Fruit fly (Drosophila melanogaster) whole organism, embryonic: ENCODE measurements around the gene CG3918.

Source experiments
- Aef1 ChIP-seq: fragments of 200-800 bp; sonication (Bioruptor generic); IDR thresholded peaks from 3 replicates; pipeline ENCODE4 v1.3.6; 2022; ENCODE audit warnings: missing biosample characterization, missing genetic modification characterization
- BEAF-32 ChIP-seq: fragments of 200-800 bp; sonication (Bioruptor generic); optimal IDR thresholded peaks from 3 replicates; lab custom pipeline; 2017; ENCODE audit warnings: missing biosample characterization, missing genetic modification characterization, mild to moderate bottlenecking, moderate library complexity, missing genetic modification reagents
- Bgb ChIP-seq: fragments of 200-800 bp; sonication (Bioruptor generic); IDR thresholded peaks from 2 replicates; pipeline ENCODE4 v1.3.6; 2022; ENCODE audit warnings: missing biosample characterization, missing genetic modification characterization; ENCODE audit not compliant: partially characterized antibody
- CG1233 ChIP-seq: fragments of 200-800 bp; sonication (Bioruptor generic); optimal IDR thresholded peaks from 4 replicates; lab custom pipeline; 2018; ENCODE audit warnings: missing biosample characterization, mild to moderate bottlenecking, missing genetic modification characterization
- CG12744 ChIP-seq: fragments of 200-800 bp; sonication (Bioruptor generic); optimal IDR thresholded peaks from 2 replicates; lab custom pipeline; 2016; ENCODE audit warnings: missing biosample characterization, missing genetic modification characterization
- CG15514 ChIP-seq: fragments of 200-800 bp; sonication (Bioruptor generic); optimal IDR thresholded peaks from 3 replicates; lab custom pipeline; 2017; ENCODE audit warnings: missing biosample characterization, missing genetic modification characterization, mild to moderate bottlenecking, moderate library complexity, missing genetic modification reagents
- CG1603 ChIP-seq: fragments of 200-800 bp; sonication (Bioruptor generic); optimal IDR thresholded peaks from 2 replicates; lab custom pipeline; 2019; ENCODE audit warnings: missing biosample characterization, mild to moderate bottlenecking, missing genetic modification characterization, moderate library complexity
- CG17829 ChIP-seq: fragments of 200-800 bp; optimal IDR thresholded peaks from 2 replicates; lab custom pipeline; 2019; ENCODE audit warnings: missing biosample characterization, mild to moderate bottlenecking, missing genetic modification characterization, moderate library complexity
- CG18011 ChIP-seq: fragments of 200-800 bp; sonication (Bioruptor generic); optimal IDR thresholded peaks from 2 replicates; lab custom pipeline; 2017; ENCODE audit warnings: missing biosample characterization, missing genetic modification characterization, mild to moderate bottlenecking, moderate library complexity, missing genotype
- CG18619 ChIP-seq: fragments of 200-800 bp; sonication (Bioruptor generic); optimal IDR thresholded peaks from 3 replicates; lab custom pipeline; 2017; ENCODE audit warnings: missing biosample characterization, mild to moderate bottlenecking, missing genetic modification characterization
- CG2875 ChIP-seq: fragments of 200-800 bp; sonication (Bioruptor generic); optimal IDR thresholded peaks from 2 replicates; lab custom pipeline; 2017; ENCODE audit warnings: missing biosample characterization, mild to moderate bottlenecking, missing genetic modification characterization, missing genetic modification reagents
- CG4424 ChIP-seq: fragments of 200-800 bp; sonication (Bioruptor generic); optimal IDR thresholded peaks from 3 replicates; lab custom pipeline; 2016; ENCODE audit warnings: missing biosample characterization, missing genetic modification characterization
- CG6272 ChIP-seq: fragments of 200-800 bp; sonication (Bioruptor generic); IDR thresholded peaks from 2 replicates; pipeline ENCODE4 v1.3.6; 2022; ENCODE audit warnings: missing biosample characterization, missing genetic modification characterization
- CG6813 ChIP-seq: fragments of 200-800 bp; sonication (Bioruptor generic); optimal IDR thresholded peaks from 2 replicates; lab custom pipeline; 2017; ENCODE audit warnings: missing biosample characterization, missing genetic modification characterization, mild to moderate bottlenecking, moderate library complexity, missing genetic modification reagents
- CG6854 ChIP-seq: fragments of 200-800 bp; sonication (Bioruptor generic); optimal IDR thresholded peaks from 3 replicates; lab custom pipeline; 2017; ENCODE audit warnings: missing biosample characterization, mild to moderate bottlenecking, missing genetic modification characterization
- Camta ChIP-seq: fragments of 200-800 bp; sonication (Bioruptor generic); optimal IDR thresholded peaks from 2 replicates; lab custom pipeline; 2016; ENCODE audit warnings: missing biosample characterization, missing genetic modification characterization
- E2f2 ChIP-seq: fragments of 200-800 bp; sonication (Bioruptor generic); IDR thresholded peaks from 2 replicates; pipeline ENCODE4 v1.3.6; 2022; ENCODE audit warnings: missing biosample characterization, missing genetic modification characterization
- H2.0 ChIP-seq: fragments of 200-800 bp; sonication (Bioruptor generic); IDR thresholded peaks from 2 replicates; pipeline ENCODE4 v1.3.6; 2022; ENCODE audit warnings: missing biosample characterization, missing genetic modification characterization
- Hand ChIP-seq: fragments of 200-800 bp; sonication (Bioruptor generic); optimal IDR thresholded peaks from 2 replicates; lab custom pipeline; 2017; ENCODE audit warnings: mild to moderate bottlenecking, missing biosample characterization, missing genetic modification reagents, missing genetic modification characterization
- Hmx ChIP-seq: fragments of 200-800 bp; sonication (Bioruptor generic); optimal IDR thresholded peaks from 2 replicates; lab custom pipeline; 2016; ENCODE audit warnings: missing biosample characterization, missing genetic modification characterization
- Jarid2 ChIP-seq: fragments of 200-800 bp; sonication (Bioruptor generic); optimal IDR thresholded peaks from 3 replicates; lab custom pipeline; 2017; ENCODE audit warnings: mild to moderate bottlenecking, missing biosample characterization, missing genetic modification reagents, missing genetic modification characterization
- PHDP ChIP-seq: fragments of 200-800 bp; sonication (Bioruptor generic); optimal IDR thresholded peaks from 3 replicates; lab custom pipeline; 2018; ENCODE audit warnings: missing biosample characterization, mild to moderate bottlenecking, missing genetic modification characterization, moderate library complexity
- Scr ChIP-seq: fragments of 200-800 bp; sonication (Bioruptor generic); IDR thresholded peaks from 2 replicates; pipeline ENCODE4 v1.3.6; 2022; ENCODE audit warnings: missing biosample characterization, missing genetic modification characterization; ENCODE audit not compliant: partially characterized antibody
- Six4 ChIP-seq: fragments of 200-800 bp; sonication (Bioruptor generic); optimal IDR thresholded peaks from 2 replicates; lab custom pipeline; 2016; ENCODE audit warnings: missing biosample characterization, missing genetic modification characterization
- Sox102F ChIP-seq: fragments of 200-800 bp; sonication (Bioruptor generic); optimal IDR thresholded peaks from 2 replicates; lab custom pipeline; 2018; ENCODE audit warnings: missing biosample characterization, mild to moderate bottlenecking, missing genetic modification characterization, moderate library complexity
- Sry-δ ChIP-seq: fragments of 200-800 bp; sonication (Bioruptor generic); optimal IDR thresholded peaks from 2 replicates; lab custom pipeline; 2016; ENCODE audit warnings: missing biosample characterization, missing genetic modification characterization
- Xbp1 ChIP-seq: fragments of 200-800 bp; sonication (Bioruptor generic); optimal IDR thresholded peaks from 3 replicates; lab custom pipeline; 2016; ENCODE audit warnings: missing biosample characterization, mild to moderate bottlenecking, missing genetic modification characterization
- br ChIP-seq: fragments of >200 bp; optimal IDR thresholded peaks from 2 replicates; lab custom pipeline; 2017
- cwo ChIP-seq: fragments of 200-800 bp; sonication (Bioruptor generic); optimal IDR thresholded peaks from 3 replicates; lab custom pipeline; 2017; ENCODE audit warnings: missing biosample characterization, missing genetic modification characterization, mild to moderate bottlenecking, moderate library complexity, missing genetic modification reagents
- danr ChIP-seq: fragments of 200-800 bp; sonication (Bioruptor generic); IDR thresholded peaks from 2 replicates; pipeline ENCODE4 v1.3.6; 2022; ENCODE audit warnings: missing biosample characterization, missing genetic modification characterization
- eve ChIP-seq, 2 experiments: fragments of >200 bp; optimal IDR thresholded peaks; 2 replicates each; lab custom pipeline; 2017; ENCODE audit warnings: missing biosample characterization in 2 of 2, missing genetic modification characterization in 2 of 2
- fd102C ChIP-seq: fragments of 200-800 bp; sonication (Bioruptor generic); optimal IDR thresholded peaks from 2 replicates; lab custom pipeline; 2018; ENCODE audit warnings: missing biosample characterization, mild to moderate bottlenecking, missing genetic modification characterization, moderate library complexity
- h ChIP-seq: fragments of >200 bp; optimal IDR thresholded peaks from 2 replicates; lab custom pipeline; 2017
- hkb ChIP-seq, 2 experiments: fragments of 200-800 bp in 1 of 2; fragments of >200 bp in 1 of 2; sonication (Bioruptor generic) in 1 of 2; IDR thresholded peaks in 1 of 2; optimal IDR thresholded peaks in 1 of 2; 2 replicates each; pipeline versions ENCODE4 v1.3.6 to Lab custom; 2017 to 2022; ENCODE audit warnings: missing biosample characterization in 1 of 2, missing genetic modification characterization in 1 of 2
- insv ChIP-seq, 2 experiments: fragments of 200-800 bp; sonication (Bioruptor generic); optimal IDR thresholded peaks; 3 replicates each; lab custom pipeline; 2016 to 2018; ENCODE audit warnings: missing biosample characterization in 2 of 2, missing genetic modification characterization in 2 of 2
- lab ChIP-seq: fragments of 200-800 bp; sonication (Bioruptor generic); optimal IDR thresholded peaks from 3 replicates; lab custom pipeline; 2017; ENCODE audit warnings: missing biosample characterization, missing genetic modification characterization, mild to moderate bottlenecking, moderate library complexity, missing genetic modification reagents
- mld ChIP-seq: fragments of 200-800 bp; sonication (Bioruptor generic); IDR thresholded peaks from 3 replicates; pipeline ENCODE4 v1.3.6; 2022; ENCODE audit warnings: missing biosample characterization, missing genetic modification characterization; ENCODE audit not compliant: partially characterized antibody
- org-1 ChIP-seq: fragments of 200-800 bp; sonication (Bioruptor generic); optimal IDR thresholded peaks from 2 replicates; lab custom pipeline; 2017; ENCODE audit warnings: missing biosample characterization, missing genetic modification characterization
- psq ChIP-seq: fragments of 200-800 bp; sonication (Bioruptor generic); optimal IDR thresholded peaks from 2 replicates; lab custom pipeline; 2017; ENCODE audit warnings: missing biosample characterization, missing genetic modification characterization
- pum ChIP-seq: fragments of 200-800 bp; sonication (Bioruptor generic); optimal IDR thresholded peaks from 2 replicates; lab custom pipeline; 2016; ENCODE audit warnings: missing biosample characterization, missing genetic modification characterization
- row ChIP-seq: fragments of 200-800 bp; sonication (Bioruptor generic); IDR thresholded peaks from 3 replicates; pipeline ENCODE4 v1.3.6; 2022; ENCODE audit warnings: missing biosample characterization, missing genetic modification characterization
- sim ChIP-seq: fragments of 200-800 bp; sonication (Bioruptor generic); IDR thresholded peaks from 2 replicates; pipeline ENCODE4 v1.3.6; 2022; ENCODE audit warnings: missing biosample characterization, missing genetic modification characterization
- stwl ChIP-seq: fragments of 200-800 bp; sonication (Bioruptor generic); optimal IDR thresholded peaks from 3 replicates; lab custom pipeline; 2018; ENCODE audit warnings: missing biosample characterization, mild to moderate bottlenecking, missing genetic modification characterization, moderate library complexity
- sug ChIP-seq: fragments of 200-800 bp; optimal IDR thresholded peaks from 2 replicates; lab custom pipeline; 2019; ENCODE audit warnings: missing biosample characterization, mild to moderate bottlenecking, missing genetic modification characterization, moderate library complexity
- tgo ChIP-seq: fragments of 200-800 bp; sonication (Bioruptor generic); IDR thresholded peaks from 3 replicates; pipeline ENCODE4 v1.3.6; 2022; ENCODE audit warnings: missing biosample characterization, missing genetic modification characterization
- trh ChIP-seq: fragments of 200-800 bp; sonication (Bioruptor generic); optimal IDR thresholded peaks from 2 replicates; lab custom pipeline; 2016; ENCODE audit warnings: missing biosample characterization, missing genetic modification characterization
- vfl ChIP-seq: fragments of 200-800 bp; sonication (Bioruptor generic); optimal IDR thresholded peaks from 2 replicates; lab custom pipeline; 2016; ENCODE audit warnings: missing biosample characterization, missing genetic modification characterization
- vvl ChIP-seq: fragments of 200-800 bp; sonication (Bioruptor generic); IDR thresholded peaks from 2 replicates; pipeline ENCODE4 v1.3.6; 2022; ENCODE audit warnings: missing biosample characterization, missing genetic modification characterization
- wdn ChIP-seq: fragments of 200-800 bp; sonication (Bioruptor generic); IDR thresholded peaks from 2 replicates; pipeline ENCODE4 v1.3.6; 2022; ENCODE audit warnings: missing biosample characterization, missing genetic modification characterization
- zen2 ChIP-seq: fragments of 200-800 bp; sonication (Bioruptor generic); IDR thresholded peaks from 3 replicates; pipeline ENCODE4 v1.3.6; 2022; ENCODE audit warnings: missing biosample characterization, missing genetic modification characterization; ENCODE audit not compliant: partially characterized antibody
- zfh1 ChIP-seq: fragments of 200-800 bp; sonication (Bioruptor generic); IDR thresholded peaks from 3 replicates; pipeline ENCODE4 v1.3.6; 2022; ENCODE audit warnings: missing biosample characterization, missing genetic modification characterization

CG3918 gene

DNA sequence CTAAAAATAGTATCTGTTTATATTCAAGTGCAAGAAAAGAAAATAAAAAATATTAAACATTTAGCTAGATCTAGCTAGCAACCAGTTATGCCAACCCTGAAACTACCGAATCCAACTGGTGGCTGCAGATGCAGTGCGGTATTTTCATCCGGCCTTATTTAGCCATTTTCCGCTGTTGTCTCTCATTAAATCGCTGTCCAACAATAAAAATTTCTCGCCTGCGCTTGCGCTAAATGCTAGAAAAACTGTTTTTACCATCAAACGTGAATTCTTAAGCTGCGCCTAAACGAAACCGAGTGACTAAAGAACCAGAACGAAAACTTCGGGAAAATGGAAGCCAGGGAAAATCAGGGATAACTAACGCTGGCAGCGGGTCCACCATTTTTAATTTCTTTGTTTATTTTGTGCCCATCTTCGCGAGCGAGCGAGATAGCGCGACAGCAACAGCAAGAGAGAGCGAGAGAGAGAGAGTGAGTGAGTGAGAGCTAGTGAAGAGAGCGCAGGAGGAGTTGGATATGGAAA is 9.6 kb downstream of the CG3918 start, which contains the start of gene dx (continued):
- TF ChIP-seq CG18619 (GFP tag; lab: Kevin White, UChicago) (no peak), Six4 (GFP tag; lab: Kevin White, UChicago) (no peak), Camta (GFP tag; lab: Kevin White, UChicago) (no peak), Bgb (GFP tag; lab: Robert Waterston, UW) (no peak), vvl (GFP tag; lab: Robert Waterston, UW) (no peak), tgo (0 out of 3 replicates have a peak, but pooled peaks have one; percentile 15), Sry-δ (no peak), PHDP (tag; lab: Kevin White, UChicago) (no peak), fd102C (GFP tag; lab: Kevin White, UChicago) (no peak), lab (no peak), CG6854 (no peak), vfl (GFP tag; lab: Kevin White, UChicago) (no peak), BEAF-32 (GFP tag; lab: Kevin White, UChicago) (no peak), zfh1 (GFP tag; lab: Robert Waterston, UW) (no peak), psq (GFP tag; lab: Kevin White, UChicago) (peak; percentile 74), CG6272 (GFP tag; lab: Robert Waterston, UW) (no peak), CG15514 (GFP tag; lab: Kevin White, UChicago) (no peak), CG17829 (tag; lab: Kevin White, UChicago) (no peak), Xbp1 (no peak), danr (GFP tag; lab: Robert Waterston, UW) (no peak), h (lab: Kevin White, UChicago) (no peak), H2.0 (no peak), CG6813 (GFP tag; lab: Kevin White, UChicago) (no peak), stwl (tag; lab: Kevin White, UChicago) (no peak), Aef1 (GFP tag; lab: Robert Waterston, UW) (no peak), CG1603 (no peak), CG2875 (GFP tag; lab: Kevin White, UChicago) (no peak), CG18011 (no peak), hkb (optimal IDR thresholded peaks at IDR 0.05; lab: Kevin White, UChicago) (no peak), hkb (GFP tag; IDR thresholded peaks at IDR 0.05; lab: Robert Waterston, UW) (no peak), zen2 (GFP tag; lab: Robert Waterston, UW) (no peak), CG4424 (GFP tag; lab: Kevin White, UChicago) (no peak), Scr (GFP tag; lab: Robert Waterston, UW) (no peak), insv (GFP tag; optimal IDR thresholded peaks at IDR 0.05; lab: Kevin White, UChicago) (no peak), CG12744 (GFP tag; lab: Kevin White, UChicago) (no peak), Jarid2 (GFP tag; lab: Kevin White, UChicago) (no peak), sug (no peak), trh (GFP tag; lab: Kevin White, UChicago) (no peak), Hmx (GFP tag; lab: Kevin White, UChicago) (no peak), Hand (GFP tag; lab: Kevin White, UChicago) (no peak), pum (no peak), CG1233 (GFP tag; lab: Kevin White, UChicago) (no peak), cwo (GFP tag; lab: Kevin White, UChicago) (no peak), mld (GFP tag; lab: Robert Waterston, UW) (no peak), sim (no peak), br (lab: Kevin White, UChicago) (no peak), row (GFP tag; lab: Robert Waterston, UW) (peak; percentile 59), Sox102F (no peak), org-1 (GFP tag; lab: Kevin White, UChicago) (no peak), E2f2 (no peak), wdn (GFP tag; lab: Robert Waterston, UW) (no peak), eve (GFP tag; optimal IDR thresholded peaks at IDR 0.05; lab: Kevin White, UChicago) (no peak)
